Worm (Caenorhabditis elegans) whole organism, L3 larva: ENCODE measurements around the gene mak-2.

Experiments
- aly-2 ChIP-seq: fragments of 150-350 bp; optimal IDR thresholded peaks from 2 replicates; lab custom pipeline; 2014; ENCODE audit warnings: missing biosample characterization, missing genetic modification characterization
- daf-12 ChIP-seq: fragments of 150-350 bp; optimal IDR thresholded peaks from 2 replicates; lab custom pipeline; 2014; ENCODE audit warnings: missing biosample characterization, missing genetic modification reagents, missing genetic modification characterization
- mdl-1 ChIP-seq: fragments of 150-350 bp; optimal IDR thresholded peaks from 2 replicates; lab custom pipeline; 2014; ENCODE audit warnings: missing biosample characterization, missing genetic modification characterization
- nhr-76 ChIP-seq: fragments of 150-350 bp; sonication (generic microtip); optimal IDR thresholded peaks from 5 replicates; lab custom pipeline; 2014; ENCODE audit warnings: missing biosample characterization, missing genetic modification characterization
- pha-4 ChIP-seq: fragments of 150-350 bp; optimal IDR thresholded peaks from 2 replicates; lab custom pipeline; 2014; ENCODE audit warnings: missing biosample characterization, missing genetic modification reagents, missing genetic modification characterization
- sea-2 ChIP-seq: fragments of 150-350 bp; sonication (generic microtip); optimal IDR thresholded peaks from 4 replicates; lab custom pipeline; 2014; ENCODE audit warnings: missing biosample characterization, missing genetic modification reagents, missing genetic modification characterization
- unc-39 ChIP-seq: sonication (generic microtip); optimal IDR thresholded peaks from 4 replicates; lab custom pipeline; 2017; ENCODE audit warnings: missing biosample characterization, missing genetic modification characterization
- unc-62 ChIP-seq: fragments of 150-350 bp; sonication (generic microtip); optimal IDR thresholded peaks from 4 replicates; lab custom pipeline; 2014; ENCODE audit warnings: missing biosample characterization, missing genetic modification reagents, missing genetic modification characterization

DNA sequence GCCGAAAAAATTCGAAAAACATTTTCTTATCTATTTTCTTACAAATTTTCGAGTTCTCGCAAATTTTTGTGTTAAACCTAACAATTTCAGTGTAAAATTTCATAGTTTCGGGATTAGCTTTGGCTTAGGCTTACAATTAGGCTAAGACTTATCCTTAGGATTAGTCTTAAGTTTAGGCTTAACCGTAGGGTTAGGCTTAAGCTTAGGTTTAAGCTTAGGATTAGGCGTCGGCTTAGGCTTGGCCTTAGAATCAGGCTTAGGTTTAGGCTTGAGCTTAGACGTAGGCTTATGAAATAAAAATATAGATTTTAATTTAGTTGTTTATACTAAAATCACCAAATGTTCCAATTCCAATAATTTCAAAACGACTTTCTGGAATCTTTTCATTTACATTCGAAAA is 29.1 kb upstream of the mak-2 start:
- TF ChIP-seq sea-2 (GFP tag; lab: Kevin White, UChicago) (no peak), daf-12 (tag; lab: Kevin White, UChicago) (no peak), mdl-1 (no peak), pha-4 (tag; lab: Kevin White, UChicago) (no peak), aly-2 (tag; lab: Kevin White, UChicago) (no peak), unc-62 (GFP tag; lab: Kevin White, UChicago) (no peak), unc-39 (no peak), nhr-76 (no peak)
